Fruit fly (Drosophila melanogaster): ENCODE data around the gene Or10a.

Gene Or10a

dm6 chrX:11419212-11419611, 2.0 kb upstream of the Or10a start:
- TF ChIP-seq svp (GFP tag) (no peak), pdm3 (GFP tag; optimal IDR thresholded peaks at IDR 0.05) (no peak), CG31627 (GFP tag; optimal IDR thresholded peaks at IDR 0.05) (no peak), OdsH (GFP tag; optimal IDR thresholded peaks at IDR 0.05) (peak; percentile 12), Hr39 (GFP tag; optimal IDR thresholded peaks at IDR 0.05) (no peak), CG1621 (tag; optimal IDR thresholded peaks at IDR 0.05) (no peak), Sox14 (GFP tag; optimal IDR thresholded peaks at IDR 0.05) (no peak), Lpt (GFP tag; optimal IDR thresholded peaks at IDR 0.05) (no peak), Gug (GFP tag; IDR thresholded peaks at IDR 0.05) (no peak), CG6163 (GFP tag; IDR thresholded peaks at IDR 0.05) (0 out of 3 replicates have a peak, but pooled peaks have one; percentile 36), lz (GFP tag; optimal IDR thresholded peaks at IDR 0.05) (no peak), eg (GFP tag; IDR thresholded peaks at IDR 0.05) (peak; percentile 32; the same call in 1 of the 3 replicates), ss (GFP tag; optimal IDR thresholded peaks at IDR 0.05) (peak in 1 of 2 experiments; percentile 37), Eip78C (GFP tag) (peak; percentile 39), CG6854 (GFP tag; optimal IDR thresholded peaks at IDR 0.05) (no peak), Hr38 (GFP tag; optimal IDR thresholded peaks at IDR 0.05) (no peak), CG8319 (GFP tag; optimal IDR thresholded peaks at IDR 0.05) (no peak), Blimp-1 (GFP tag; optimal IDR thresholded peaks at IDR 0.05) (no peak), CG15336 (GFP tag; IDR thresholded peaks at IDR 0.05) (peak; percentile 39), CG16779 (tag; optimal IDR thresholded peaks at IDR 0.05) (no peak), achi (GFP tag; optimal IDR thresholded peaks at IDR 0.05) (no peak), CG34406 (GFP tag; optimal IDR thresholded peaks at IDR 0.05) (no peak), salr (GFP tag; optimal IDR thresholded peaks at IDR 0.05) (no peak), CG11294 (GFP tag; IDR thresholded peaks at IDR 0.05) (no peak), net (GFP tag; optimal IDR thresholded peaks at IDR 0.05) (no peak), Eip75B (GFP tag; optimal IDR thresholded peaks at IDR 0.05) (no peak), topi (GFP tag; optimal IDR thresholded peaks at IDR 0.05) (no peak), CG8632 (GFP tag; optimal IDR thresholded peaks at IDR 0.05) (no peak), dac (GFP tag; optimal IDR thresholded peaks at IDR 0.05) (no peak), acj6 (GFP tag; optimal IDR thresholded peaks at IDR 0.05) (no peak), CG10631 (GFP tag; optimal IDR thresholded peaks at IDR 0.05) (no peak), CG6808 (GFP tag; optimal IDR thresholded peaks at IDR 0.05) (no peak), CG10669 (GFP tag; optimal IDR thresholded peaks at IDR 0.05) (no peak), fd85E (GFP tag; optimal IDR thresholded peaks at IDR 0.05) (no peak), CG32006 (GFP tag; optimal IDR thresholded peaks at IDR 0.05) (peak; percentile 40), Smox (GFP tag; optimal IDR thresholded peaks at IDR 0.05) (no peak), Eip93F (GFP tag; optimal IDR thresholded peaks at IDR 0.05) (no peak), spab (GFP tag; optimal IDR thresholded peaks at IDR 0.05) (no peak), fkh (GFP tag; optimal IDR thresholded peaks at IDR 0.05) (no peak), Ets21C (GFP tag; optimal IDR thresholded peaks at IDR 0.05) (no peak), esn (GFP tag; optimal IDR thresholded peaks at IDR 0.05) (no peak), Met (GFP tag; optimal IDR thresholded peaks at IDR 0.05) (no peak), cyc (GFP tag; optimal IDR thresholded peaks at IDR 0.05) (no peak), CG8119 (GFP tag; IDR thresholded peaks at IDR 0.05) (peak; percentile 32; the same call in 1 of the 3 replicates), CG6276 (GFP tag; optimal IDR thresholded peaks at IDR 0.05) (peak; percentile 20), CG3919 (GFP tag; optimal IDR thresholded peaks at IDR 0.05) (no peak)

Measured in whole organism, prepupa.